Worm (Caenorhabditis elegans) whole organism, L4 larva: Measurements from ENCODE around the gene sre-6.
A peak's percentile ranks its signal among the peaks of the same experiment; 100 is the strongest.

Experiments
- F44E2.7 ChIP-seq: fragments of 200-800 bp; sonication (Bioruptor generic); IDR thresholded peaks from 2 replicates; pipeline ENCODE4 v2.1.2; 2022; ENCODE audit warnings: missing genetic modification characterization, missing compliant biosample characterization
- T20F7.1 ChIP-seq: fragments of 200-800 bp; sonication (Bioruptor generic); optimal IDR thresholded peaks from 2 replicates; lab custom pipeline; 2018; ENCODE audit warnings: mild to moderate bottlenecking, missing genetic modification characterization, missing compliant biosample characterization
- aha-1 ChIP-seq: fragments of 150-350 bp; peaks from one replicate; lab custom pipeline; 2014; ENCODE audit warnings: missing biosample characterization, missing genetic modification characterization
- ama-1 ChIP-seq: fragments of 150-350 bp; optimal IDR thresholded peaks from 2 replicates; lab custom pipeline; 2014; ENCODE audit warnings: inconsistent platforms, mixed read lengths
- daf-19 ChIP-seq: fragments of 200-800 bp; sonication (Bioruptor generic); conservative IDR thresholded peaks from 2 replicates; pipeline ENCODE4 v1.3.6; 2022; ENCODE audit warnings: missing genetic modification characterization, missing compliant biosample characterization
- dpl-1 ChIP-seq: fragments of 150-350 bp; optimal IDR thresholded peaks from 2 replicates; lab custom pipeline; 2014; ENCODE audit warnings: missing biosample characterization, missing genetic modification reagents, missing genetic modification characterization
- duxl-1 ChIP-seq: sonication (generic microtip); optimal IDR thresholded peaks from 2 replicates; lab custom pipeline; 2016; ENCODE audit warnings: mild to moderate bottlenecking, missing genetic modification characterization, moderate library complexity, missing compliant biosample characterization; ENCODE audit not compliant: poor library complexity
- dve-1 ChIP-seq: sonication (generic microtip); optimal IDR thresholded peaks from 2 replicates; lab custom pipeline; 2017; ENCODE audit warnings: antibody characterized with exemption, mild to moderate bottlenecking, missing genetic modification characterization, missing compliant biosample characterization; ENCODE audit not compliant: insufficient read depth
- hlh-11 ChIP-seq: fragments of 200-800 bp; sonication (Bioruptor generic); optimal IDR thresholded peaks from 2 replicates; lab custom pipeline; 2018; ENCODE audit warnings: mild to moderate bottlenecking, missing genetic modification characterization, missing compliant biosample characterization
- lim-7 ChIP-seq: fragments of 200-800 bp; sonication (Bioruptor generic); IDR thresholded peaks from 2 replicates; pipeline ENCODE4 v1.3.6; 2022; ENCODE audit warnings: missing genetic modification characterization, missing compliant biosample characterization
- lin-13 ChIP-seq: fragments of 150-350 bp; optimal IDR thresholded peaks from 2 replicates; lab custom pipeline; 2014; ENCODE audit warnings: missing biosample characterization, missing genetic modification reagents, missing genetic modification characterization
- lin-29 ChIP-seq: fragments of 200-800 bp; sonication (Bioruptor generic); IDR thresholded peaks from 2 replicates; pipeline ENCODE4 v1.3.6; 2022; ENCODE audit warnings: missing genetic modification reagents, missing genetic modification characterization, missing compliant biosample characterization
- mes-2 ChIP-seq: sonication (generic microtip); optimal IDR thresholded peaks from 2 replicates; lab custom pipeline; 2016; ENCODE audit warnings: missing genotype, mild to moderate bottlenecking, missing genetic modification characterization, missing compliant biosample characterization; ENCODE audit not compliant: poor library complexity, severe bottlenecking
- nhr-28 ChIP-seq: fragments of 150-350 bp; optimal IDR thresholded peaks from 2 replicates; lab custom pipeline; 2014; ENCODE audit warnings: missing biosample characterization, missing genetic modification characterization
- pqm-1 ChIP-seq: sonication (generic microtip); optimal IDR thresholded peaks from 2 replicates; lab custom pipeline; 2017; ENCODE audit warnings: missing biosample characterization, missing genetic modification characterization
- sdz-12 ChIP-seq: fragments of 200-800 bp; sonication (Bioruptor generic); optimal IDR thresholded peaks from 2 replicates; lab custom pipeline; 2018; ENCODE audit warnings: mild to moderate bottlenecking, missing genetic modification characterization, missing compliant biosample characterization
- snpc-1.2 ChIP-seq: fragments of 200-800 bp; sonication (Bioruptor generic); IDR thresholded peaks from 2 replicates; pipeline ENCODE4 v1.3.6; 2022; ENCODE audit warnings: missing genetic modification reagents, missing genetic modification characterization, missing compliant biosample characterization
- spr-1 ChIP-seq: sonication (generic microtip); optimal IDR thresholded peaks from 2 replicates; lab custom pipeline; 2016; ENCODE audit warnings: mild to moderate bottlenecking, missing genetic modification characterization, missing compliant biosample characterization
- zag-1 ChIP-seq: fragments of 150-350 bp; optimal IDR thresholded peaks from 2 replicates; lab custom pipeline; 2014; ENCODE audit warnings: missing biosample characterization, missing genetic modification characterization

Gene sre-6

DNA sequence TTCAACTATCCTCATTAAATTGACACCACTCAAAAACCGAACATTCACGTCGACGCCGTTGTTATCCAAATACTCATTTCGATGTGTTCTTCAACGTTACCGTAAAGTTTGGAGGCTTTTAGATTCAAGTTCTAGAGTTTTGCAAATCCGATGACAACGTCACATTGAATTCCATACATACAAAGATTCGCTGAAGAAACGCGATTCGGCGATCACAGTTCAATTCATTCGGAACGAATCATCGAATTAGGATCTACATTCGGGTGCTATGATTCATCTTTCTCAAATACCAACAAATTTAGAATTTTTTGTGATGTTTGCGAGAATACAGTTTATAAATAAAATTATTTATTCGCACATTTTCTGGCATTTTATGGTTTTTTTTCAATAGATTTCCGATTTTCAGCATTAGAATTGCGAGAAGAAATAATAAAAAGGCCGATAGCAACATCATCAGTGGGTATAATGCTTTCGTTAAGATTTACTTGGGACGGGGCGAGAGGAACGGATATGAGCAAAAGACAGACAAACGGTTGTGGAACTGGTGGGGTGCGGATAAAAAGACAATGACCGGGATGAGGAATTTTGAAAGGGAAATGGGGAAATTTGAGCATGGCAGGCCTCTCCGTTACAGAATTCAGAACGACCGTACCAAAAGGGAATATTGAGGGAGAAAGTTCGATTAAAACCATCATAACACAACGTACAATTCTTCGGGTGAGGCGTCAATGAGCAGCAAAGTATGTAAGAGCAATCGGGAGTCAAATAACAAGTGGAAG is 50.6 kb downstream of the sre-6 start (continued):
- TF ChIP-seq spr-1 (tag; lab: Kevin White, UChicago) (no peak), lim-7 (GFP tag; lab: Robert Waterston, UW) (no peak), F44E2.7 (GFP tag; lab: Robert Waterston, UW) (no peak), ama-1 (lab: Kevin White, UChicago) (peak; percentile 33)
- TF ChIP-seq, all 104 proteins: peak for 16

DNA sequence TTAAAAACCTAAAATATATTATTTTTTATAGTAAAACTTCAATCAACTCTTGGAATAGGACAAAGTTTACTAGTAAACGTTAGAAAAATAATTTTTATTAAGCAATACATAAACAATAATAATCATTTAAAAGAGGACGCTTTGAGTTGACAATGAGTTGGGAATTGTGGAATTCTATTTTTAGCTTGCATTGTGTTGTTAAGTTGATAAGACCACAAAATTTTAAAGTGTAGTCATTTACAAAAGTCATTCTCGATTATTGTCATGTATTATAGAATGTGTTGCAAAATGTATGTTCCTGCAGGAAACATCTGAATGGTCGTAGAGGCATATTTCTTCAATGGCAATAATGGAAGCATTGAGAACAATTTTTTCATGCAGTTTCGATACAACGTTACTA is 51.6 kb downstream of the sre-6 start:
- TF ChIP-seq hlh-11 (tag; lab: Kevin White, UChicago) (no peak), snpc-1.2 (GFP tag; lab: Robert Waterston, UW) (no peak), mes-2 (no peak), lin-29 (GFP tag; lab: Robert Waterston, UW) (no peak), zag-1 (no peak), nhr-28 (tag; lab: Kevin White, UChicago) (peak; percentile 72), dve-1 (tag; lab: Kevin White, UChicago) (peak; percentile 50), aha-1 (tag; lab: Kevin White, UChicago) (no peak), daf-19 (GFP tag; lab: Robert Waterston, UW) (no peak), sdz-12 (GFP tag; lab: Kevin White, UChicago) (no peak), lin-13 (GFP tag; lab: Kevin White, UChicago) (no peak), dpl-1 (GFP tag; lab: Kevin White, UChicago) (no peak), duxl-1 (tag; lab: Kevin White, UChicago) (no peak), T20F7.1 (no peak), pqm-1 (no peak)
- TF ChIP-seq, all 104 proteins: peak for 2
